Fruit fly (Drosophila melanogaster) S2 (cell line): Measurements from ENCODE around the gene CG10324.

ENCODE experiments used
- CG8478 ChIP-seq: fragments of >200 bp; optimal IDR thresholded peaks from 2 replicates; lab custom pipeline; 2018
- CTCF ChIP-seq, 2 experiments: fragments of >200 bp; optimal IDR thresholded peaks; 2 replicates each; lab custom pipeline; 2018

DNA sequence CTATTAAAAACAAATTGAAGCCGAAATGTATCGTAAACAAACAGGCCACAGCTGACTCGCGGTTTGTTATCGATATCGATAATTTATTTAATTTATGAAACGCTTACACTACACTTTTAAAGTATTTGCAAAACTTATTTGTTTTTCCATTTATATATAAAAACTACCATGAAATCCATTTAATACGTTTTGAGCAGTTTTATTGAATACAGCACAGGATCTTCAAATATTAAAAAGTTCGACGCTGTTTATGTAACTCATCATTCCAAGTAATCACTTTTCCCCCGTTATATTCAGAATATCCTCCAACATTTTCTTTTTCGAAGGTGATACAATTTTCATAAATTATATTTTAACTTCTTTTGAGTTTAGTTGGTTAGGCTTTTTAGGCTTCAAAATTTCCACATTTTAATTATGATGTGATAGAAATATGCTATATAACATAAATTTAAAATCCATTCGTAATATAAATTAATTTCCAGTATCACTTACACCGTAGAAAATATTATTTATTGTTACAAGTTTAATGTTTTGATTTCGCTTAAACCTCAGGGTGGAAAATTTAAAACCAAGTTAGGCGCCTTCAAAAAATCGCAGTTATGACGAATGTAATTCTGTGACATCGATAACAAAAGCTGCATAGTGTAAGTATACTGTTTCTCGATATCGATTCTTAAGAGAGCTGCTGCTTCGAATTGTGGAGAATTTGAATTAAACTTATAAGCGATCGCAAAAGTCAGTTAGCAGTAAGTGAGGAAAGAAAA lies at the start of gene CG10324, which contains the start of gene CCT3:
- TF ChIP-seq CTCF (optimal IDR thresholded peaks at IDR 0.05; lab: Kevin White, UChicago) = no peak
- no peak for TF ChIP-seq CG8478
